ENCODE assay signal across 1 fruit fly cellular context in the genomic region with DNA sequence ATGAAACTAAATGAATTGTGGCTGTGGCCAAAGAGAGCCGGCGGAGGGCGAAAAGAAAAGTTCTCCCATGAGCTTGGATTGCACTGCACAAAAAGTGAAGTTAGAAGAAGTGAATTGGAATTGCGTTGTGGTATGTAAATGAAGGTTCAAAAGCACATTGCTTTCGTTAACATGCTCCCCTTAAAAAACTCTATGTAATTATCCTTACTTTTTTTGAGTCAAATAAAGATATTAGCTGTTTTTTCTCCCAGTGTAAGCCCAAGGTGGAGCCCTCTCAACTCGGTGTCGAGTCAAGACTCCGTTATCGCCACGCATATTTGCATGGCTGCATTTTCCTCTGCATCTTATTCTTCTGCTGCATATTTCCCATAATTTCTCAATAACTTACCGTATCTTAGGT.
TF ChIP-seq lines count a peak whose summit lies in the region.

No protein-coding gene starts in this region.

TF ChIP-seq in whole organism, embryonic, 481 proteins besides CTCF, POLR2A, EP300 and RAD21 (continued from another document):
- peak; percentile 51 for TF ChIP-seq Xbp1 (GFP tag; optimal IDR thresholded peaks at IDR 0.05; lab: Kevin White, UChicago)
- no peak for TF ChIP-seq CG7987 (GFP tag; optimal IDR thresholded peaks at IDR 0.05; lab: Kevin White, UChicago)
- TF ChIP-seq usp (GFP tag; optimal IDR thresholded peaks at IDR 0.05; lab: Kevin White, UChicago): no peak
- TF ChIP-seq CG6272 (GFP tag; IDR thresholded peaks at IDR 0.05; lab: Robert Waterston, UW): no peak
- TF ChIP-seq tll (GFP tag; optimal IDR thresholded peaks at IDR 0.05; lab: Kevin White, UChicago): no peak
- no peak for TF ChIP-seq slou (GFP tag; optimal IDR thresholded peaks at IDR 0.05; lab: Kevin White, UChicago)
- peak; percentile 59 for TF ChIP-seq CG15601 (tag; optimal IDR thresholded peaks at IDR 0.05; lab: Kevin White, UChicago)
- TF ChIP-seq Elba2 (GFP tag; optimal IDR thresholded peaks at IDR 0.05; lab: Kevin White, UChicago): no peak
- no peak for TF ChIP-seq hkb (optimal IDR thresholded peaks at IDR 0.05; lab: Kevin White, UChicago)
- peak; percentile 73 for TF ChIP-seq hkb (GFP tag; IDR thresholded peaks at IDR 0.05; lab: Robert Waterston, UW)
- peak; percentile 43 for TF ChIP-seq esg (GFP tag; conservative IDR thresholded peaks at IDR 0.05; lab: Robert Waterston, UW)
- peak; percentile 58 for TF ChIP-seq CG14710 (tag; optimal IDR thresholded peaks at IDR 0.05; lab: Kevin White, UChicago)
- TF ChIP-seq Dip3 (GFP tag; optimal IDR thresholded peaks at IDR 0.05; lab: Kevin White, UChicago): no peak
- TF ChIP-seq Max (GFP tag; optimal IDR thresholded peaks at IDR 0.05; lab: Kevin White, UChicago): no peak
- no peak for TF ChIP-seq CG31365 (tag; optimal IDR thresholded peaks at IDR 0.05; lab: Kevin White, UChicago)
- no peak for TF ChIP-seq CG4328 (GFP tag; optimal IDR thresholded peaks at IDR 0.05; lab: Kevin White, UChicago)
- peak; percentile 42 for TF ChIP-seq Sox100B (GFP tag; optimal IDR thresholded peaks at IDR 0.05; lab: Kevin White, UChicago)
- TF ChIP-seq CG15073 (GFP tag; optimal IDR thresholded peaks at IDR 0.05; lab: Kevin White, UChicago): no peak
- peak; percentile 63; the same call in 1 of the 3 replicates for TF ChIP-seq CG2199 (GFP tag; IDR thresholded peaks at IDR 0.05; lab: Robert Waterston, UW)
- TF ChIP-seq Hsf (GFP tag; optimal IDR thresholded peaks at IDR 0.05; lab: Kevin White, UChicago): peak; percentile 54
- no peak for TF ChIP-seq CG11723 (GFP tag; optimal IDR thresholded peaks at IDR 0.05; lab: Kevin White, UChicago)
